Fruit fly (Drosophila melanogaster) whole organism, embryonic: ENCODE results near the gene Jupiter.

ENCODE experiments used
- Adf1 ChIP-seq: fragments of 200-800 bp; sonication (Bioruptor generic); IDR thresholded peaks from 2 replicates; pipeline ENCODE4 v1.3.6; 2022; ENCODE audit warnings: missing biosample characterization, missing genetic modification characterization
- BtbVII ChIP-seq: fragments of 200-800 bp; sonication (Bioruptor generic); optimal IDR thresholded peaks from 3 replicates; lab custom pipeline; 2017; ENCODE audit warnings: missing biosample characterization, mild to moderate bottlenecking, missing genetic modification characterization
- CG10267 ChIP-seq: fragments of 200-800 bp; sonication (Bioruptor generic); optimal IDR thresholded peaks from 2 replicates; lab custom pipeline; 2018; ENCODE audit warnings: missing biosample characterization, mild to moderate bottlenecking, missing genetic modification characterization, moderate library complexity
- CG10431 ChIP-seq: fragments of 200-800 bp; sonication (Bioruptor generic); optimal IDR thresholded peaks from 3 replicates; lab custom pipeline; 2018; ENCODE audit warnings: missing biosample characterization, mild to moderate bottlenecking, missing genetic modification characterization
- CG12659 ChIP-seq: fragments of 200-800 bp; sonication (Bioruptor generic); optimal IDR thresholded peaks from 3 replicates; lab custom pipeline; 2017; ENCODE audit warnings: mild to moderate bottlenecking, missing biosample characterization, missing genetic modification reagents, missing genetic modification characterization
- CG13287 ChIP-seq: fragments of 200-800 bp; sonication (Bioruptor generic); IDR thresholded peaks from 2 replicates; pipeline ENCODE4 v1.3.6; 2022; ENCODE audit warnings: missing biosample characterization, missing genetic modification characterization; ENCODE audit not compliant: partially characterized antibody
- CG14710 ChIP-seq: fragments of 200-800 bp; sonication (Bioruptor generic); optimal IDR thresholded peaks from 3 replicates; lab custom pipeline; 2019; ENCODE audit warnings: missing biosample characterization, mild to moderate bottlenecking, missing genetic modification characterization, moderate library complexity
- CG14860 ChIP-seq: fragments of 200-800 bp; sonication (Bioruptor generic); IDR thresholded peaks from 3 replicates; pipeline ENCODE4 v1.3.6; 2022; ENCODE audit warnings: missing biosample characterization, missing genetic modification characterization; ENCODE audit not compliant: partially characterized antibody
- CG1603 ChIP-seq: fragments of 200-800 bp; sonication (Bioruptor generic); optimal IDR thresholded peaks from 2 replicates; lab custom pipeline; 2019; ENCODE audit warnings: missing biosample characterization, mild to moderate bottlenecking, missing genetic modification characterization, moderate library complexity
- CG16813 ChIP-seq: fragments of 200-800 bp; sonication (Bioruptor generic); IDR thresholded peaks from 3 replicates; pipeline ENCODE4 v1.3.6; 2022; ENCODE audit warnings: missing biosample characterization, missing genetic modification characterization; ENCODE audit not compliant: partially characterized antibody
- CG2116 ChIP-seq: fragments of 200-800 bp; sonication (Bioruptor generic); optimal IDR thresholded peaks from 3 replicates; lab custom pipeline; 2018; ENCODE audit warnings: missing biosample characterization, mild to moderate bottlenecking, missing genetic modification characterization
- CG2202 ChIP-seq: fragments of 200-800 bp; sonication (Bioruptor generic); optimal IDR thresholded peaks from 2 replicates; lab custom pipeline; 2018; ENCODE audit warnings: missing biosample characterization, mild to moderate bottlenecking, missing genetic modification characterization
- CG30020 ChIP-seq: fragments of 200-800 bp; optimal IDR thresholded peaks from 2 replicates; lab custom pipeline; 2019; ENCODE audit warnings: missing biosample characterization, mild to moderate bottlenecking, missing genetic modification characterization, moderate library complexity
- CG34224 ChIP-seq: fragments of 200-800 bp; sonication (Bioruptor generic); IDR thresholded peaks from 3 replicates; pipeline ENCODE4 v1.3.6; 2022; ENCODE audit warnings: missing biosample characterization, missing genetic modification characterization; ENCODE audit not compliant: partially characterized antibody
- CG4282 ChIP-seq: fragments of 200-800 bp; sonication (Bioruptor generic); optimal IDR thresholded peaks from 2 replicates; lab custom pipeline; 2016; ENCODE audit warnings: missing biosample characterization, missing genetic modification characterization
- CG4820 ChIP-seq: fragments of 200-800 bp; sonication (Bioruptor generic); optimal IDR thresholded peaks from 3 replicates; lab custom pipeline; 2016; ENCODE audit warnings: missing biosample characterization, missing genetic modification characterization
- CG4854 ChIP-seq: fragments of 200-800 bp; sonication (Bioruptor generic); optimal IDR thresholded peaks from 2 replicates; lab custom pipeline; 2016; ENCODE audit warnings: missing biosample characterization, missing genetic modification characterization, inconsistent platforms
- CG6791 ChIP-seq: fragments of 200-800 bp; sonication (Bioruptor generic); IDR thresholded peaks from 3 replicates; pipeline ENCODE4 v1.3.6; 2022; ENCODE audit warnings: missing biosample characterization, missing genetic modification characterization; ENCODE audit not compliant: partially characterized antibody
- CG9797 ChIP-seq: fragments of 200-800 bp; sonication (Bioruptor generic); optimal IDR thresholded peaks from 3 replicates; lab custom pipeline; 2018; ENCODE audit warnings: missing biosample characterization, mild to moderate bottlenecking, missing genetic modification characterization
- Camta ChIP-seq: fragments of 200-800 bp; sonication (Bioruptor generic); optimal IDR thresholded peaks from 2 replicates; lab custom pipeline; 2016; ENCODE audit warnings: missing biosample characterization, missing genetic modification characterization
- Dll ChIP-seq: fragments of 200-800 bp; sonication (Bioruptor generic); IDR thresholded peaks from 4 replicates; pipeline ENCODE4 v1.3.6; 2022; ENCODE audit warnings: missing biosample characterization, missing genetic modification characterization; ENCODE audit not compliant: partially characterized antibody
- Doc3 ChIP-seq: fragments of 200-800 bp; sonication (Bioruptor generic); IDR thresholded peaks from 3 replicates; pipeline ENCODE4 v1.3.6; 2022; ENCODE audit warnings: missing biosample characterization, missing genetic modification characterization; ENCODE audit not compliant: partially characterized antibody
- Dref ChIP-seq: fragments of 200-800 bp; sonication (Bioruptor generic); IDR thresholded peaks from 2 replicates; pipeline ENCODE4 v1.3.6; 2022; ENCODE audit warnings: missing biosample characterization, missing genetic modification characterization
- E2f2 ChIP-seq: fragments of 200-800 bp; sonication (Bioruptor generic); IDR thresholded peaks from 2 replicates; pipeline ENCODE4 v1.3.6; 2022; ENCODE audit warnings: missing biosample characterization, missing genetic modification characterization
- Ets65A ChIP-seq: fragments of 200-800 bp; sonication (Bioruptor generic); peaks from one replicate; lab custom pipeline; 2016; ENCODE audit warnings: missing biosample characterization, missing genetic modification characterization
- Ets97D ChIP-seq: fragments of 200-800 bp; sonication (Bioruptor generic); optimal IDR thresholded peaks from 3 replicates; lab custom pipeline; 2016; ENCODE audit warnings: missing biosample characterization, missing genetic modification characterization
- Gug ChIP-seq: fragments of 200-800 bp; sonication (Bioruptor generic); IDR thresholded peaks from 4 replicates; pipeline ENCODE4 v1.3.6; 2022; ENCODE audit warnings: missing biosample characterization, missing genetic modification characterization
- MTF-1 ChIP-seq: fragments of 200-800 bp; sonication (Bioruptor generic); optimal IDR thresholded peaks from 2 replicates; lab custom pipeline; 2018; ENCODE audit warnings: missing biosample characterization, mild to moderate bottlenecking, missing genetic modification characterization, borderline replicate concordance
- Myb ChIP-seq: fragments of 200-800 bp; sonication (Bioruptor generic); optimal IDR thresholded peaks from 2 replicates; lab custom pipeline; 2016; ENCODE audit warnings: missing biosample characterization, missing genetic modification characterization
- Nf-YB ChIP-seq: fragments of 200-800 bp; sonication (Bioruptor generic); optimal IDR thresholded peaks from 3 replicates; lab custom pipeline; 2019; ENCODE audit warnings: missing biosample characterization, mild to moderate bottlenecking, missing genetic modification characterization, moderate library complexity
- Pdp1 ChIP-seq, 2 experiments: fragments of 200-800 bp; sonication (Bioruptor generic); optimal IDR thresholded peaks; 3 replicates each; lab custom pipeline; 2016; ENCODE audit warnings: missing biosample characterization in 2 of 2, missing genetic modification characterization in 2 of 2, mild to moderate bottlenecking in 1 of 2, moderate library complexity in 1 of 2
- Sry-δ ChIP-seq: fragments of 200-800 bp; sonication (Bioruptor generic); optimal IDR thresholded peaks from 2 replicates; lab custom pipeline; 2016; ENCODE audit warnings: missing biosample characterization, missing genetic modification characterization
- ato ChIP-seq: fragments of 200-800 bp; sonication (Bioruptor generic); IDR thresholded peaks from 2 replicates; pipeline ENCODE4 v1.3.6; 2022; ENCODE audit warnings: missing biosample characterization, missing genetic modification characterization; ENCODE audit not compliant: partially characterized antibody
- corto ChIP-seq: fragments of 200-800 bp; sonication (Bioruptor generic); optimal IDR thresholded peaks from 2 replicates; lab custom pipeline; 2016; ENCODE audit warnings: missing biosample characterization, mild to moderate bottlenecking, missing genetic modification characterization, moderate library complexity
- crp ChIP-seq, 2 experiments: fragments of 200-800 bp; sonication (Bioruptor generic); optimal IDR thresholded peaks; 2 replicates in 1 of 2; 3 replicates in 1 of 2; lab custom pipeline; 2017; ENCODE audit warnings: missing biosample characterization in 2 of 2, missing genetic modification characterization in 2 of 2, mild to moderate bottlenecking in 1 of 2, moderate library complexity in 1 of 2
- emc ChIP-seq: fragments of 200-800 bp; sonication (Bioruptor generic); optimal IDR thresholded peaks from 2 replicates; lab custom pipeline; 2016; ENCODE audit warnings: missing biosample characterization, missing genetic modification characterization
- gce ChIP-seq: fragments of 200-800 bp; sonication (Bioruptor generic); IDR thresholded peaks from 3 replicates; pipeline ENCODE4 v1.3.6; 2022; ENCODE audit warnings: missing biosample characterization, missing genetic modification characterization
- gfzf ChIP-seq: fragments of 200-800 bp; sonication (Bioruptor generic); optimal IDR thresholded peaks from 2 replicates; lab custom pipeline; 2016; ENCODE audit warnings: missing biosample characterization, mild to moderate bottlenecking, missing genetic modification characterization, moderate library complexity
- onecut ChIP-seq: fragments of 200-800 bp; sonication (Bioruptor generic); IDR thresholded peaks from 2 replicates; pipeline ENCODE4 v1.3.6; 2022; ENCODE audit warnings: missing biosample characterization, missing genetic modification characterization
- pum ChIP-seq: fragments of 200-800 bp; sonication (Bioruptor generic); optimal IDR thresholded peaks from 2 replicates; lab custom pipeline; 2016; ENCODE audit warnings: missing biosample characterization, missing genetic modification characterization
- row ChIP-seq: fragments of 200-800 bp; sonication (Bioruptor generic); IDR thresholded peaks from 3 replicates; pipeline ENCODE4 v1.3.6; 2022; ENCODE audit warnings: missing biosample characterization, missing genetic modification characterization
- sens ChIP-seq: fragments of 200-800 bp; sonication (Bioruptor generic); peaks from one replicate; lab custom pipeline; 2016; ENCODE audit warnings: missing biosample characterization, missing genetic modification characterization
- slou ChIP-seq: fragments of 200-800 bp; sonication (Bioruptor generic); optimal IDR thresholded peaks from 3 replicates; lab custom pipeline; 2016; ENCODE audit warnings: missing biosample characterization, missing genetic modification characterization
- sna ChIP-seq: fragments of 200-800 bp; sonication (Bioruptor generic); IDR thresholded peaks from 2 replicates; pipeline ENCODE4 v1.3.6; 2022; ENCODE audit warnings: missing biosample characterization, missing genetic modification characterization; ENCODE audit not compliant: partially characterized antibody
- stwl ChIP-seq: fragments of 200-800 bp; sonication (Bioruptor generic); optimal IDR thresholded peaks from 3 replicates; lab custom pipeline; 2018; ENCODE audit warnings: missing biosample characterization, mild to moderate bottlenecking, missing genetic modification characterization, moderate library complexity
- trem ChIP-seq: fragments of 200-800 bp; optimal IDR thresholded peaks from 3 replicates; lab custom pipeline; 2019; ENCODE audit warnings: missing biosample characterization, mild to moderate bottlenecking, missing genetic modification characterization, moderate library complexity

Gene Jupiter

DNA sequence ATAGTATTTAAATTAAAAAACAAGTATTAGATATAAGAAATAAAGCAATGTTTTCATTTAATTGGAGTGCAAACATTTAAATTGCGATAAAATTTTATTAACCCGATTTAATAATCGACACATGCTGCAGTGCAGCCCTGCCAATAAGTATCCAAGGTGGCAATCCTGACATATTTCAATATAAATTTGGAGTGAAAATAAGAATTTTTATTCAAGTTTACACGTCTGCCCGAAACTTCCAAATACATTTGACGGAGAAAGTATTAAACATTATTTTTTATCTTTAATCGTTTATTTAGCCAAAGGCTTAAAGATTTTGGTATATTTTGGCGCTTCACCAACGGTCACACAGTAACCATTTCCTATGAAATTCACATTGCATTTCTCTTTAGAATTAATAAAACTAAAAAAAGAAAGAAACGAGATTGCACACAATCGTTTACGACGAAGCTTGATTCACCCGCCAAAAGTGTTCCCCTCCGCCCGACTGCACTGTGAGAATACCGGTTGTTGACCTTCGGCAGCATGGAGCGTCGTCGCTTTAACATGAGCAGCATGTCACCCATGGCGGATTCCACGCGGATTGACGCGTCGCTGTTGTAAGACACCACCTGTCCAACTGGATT is 8.8 kb upstream of the Jupiter start, which contains the start of gene CG14712 (continued):
- TF ChIP-seq MTF-1 (GFP tag; lab: Kevin White, UChicago): no peak
- TF ChIP-seq Nf-YB (GFP tag; lab: Kevin White, UChicago): no peak
- peak; percentile 84 for TF ChIP-seq stwl (tag; lab: Kevin White, UChicago)
- TF ChIP-seq CG10431: no peak
- no peak for TF ChIP-seq pum (GFP tag; lab: Kevin White, UChicago)

- TF ChIP-seq CG10267: no peak
- peak in 1 of 2 experiments; percentile 94 for TF ChIP-seq Pdp1 (GFP tag; optimal IDR thresholded peaks at IDR 0.05; lab: Kevin White, UChicago)
- TF ChIP-seq corto: no peak
- 0 out of 2 replicates have a peak, but pooled peaks have one; percentile 32 for TF ChIP-seq ato (GFP tag; lab: Robert Waterston, UW)
- TF ChIP-seq CG16813 (GFP tag; lab: Robert Waterston, UW): no peak
- no peak for TF ChIP-seq CG4854 (GFP tag; lab: Kevin White, UChicago)
- no peak for TF ChIP-seq Camta (GFP tag; lab: Kevin White, UChicago)
- peak; percentile 21 to 82 for TF ChIP-seq crp (GFP tag; optimal IDR thresholded peaks at IDR 0.05; lab: Kevin White, UChicago)
- TF ChIP-seq CG9797: peak; percentile 10
- TF ChIP-seq Myb (GFP tag; lab: Kevin White, UChicago): peak; percentile 41
- peak; percentile 45 for TF ChIP-seq gfzf (GFP tag; lab: Kevin White, UChicago)
- TF ChIP-seq Ets97D (GFP tag; lab: Kevin White, UChicago): peak; percentile 7
- TF ChIP-seq CG14860 (GFP tag; lab: Robert Waterston, UW): no peak
- TF ChIP-seq Gug (GFP tag; lab: Robert Waterston, UW): no peak
- no peak for TF ChIP-seq BtbVII (GFP tag; lab: Kevin White, UChicago)
- TF ChIP-seq CG2116 (GFP tag; lab: Kevin White, UChicago): peak; percentile 84
- TF ChIP-seq CG6791: 0 out of 3 replicates have a peak, but pooled peaks have one; percentile 30
- TF ChIP-seq CG12659 (GFP tag; lab: Kevin White, UChicago): peak; percentile 11
- TF ChIP-seq slou: no peak
- peak; percentile 69 for TF ChIP-seq sens (GFP tag; lab: Kevin White, UChicago)
- peak; percentile 59 for TF ChIP-seq stwl (tag; lab: Kevin White, UChicago)
- peak; percentile 3 for TF ChIP-seq Sry-δ (GFP tag; lab: Kevin White, UChicago)
- no peak for TF ChIP-seq CG2202
- peak; percentile 34 for TF ChIP-seq CG4820
- peak; percentile 49 for TF ChIP-seq Dref (GFP tag; lab: Robert Waterston, UW)
- TF ChIP-seq CG13287 (GFP tag; lab: Robert Waterston, UW): peak; percentile 49
- peak; percentile 0 for TF ChIP-seq CG30020
- TF ChIP-seq Doc3 (GFP tag; lab: Robert Waterston, UW): peak; percentile 26; the same call in 1 of the 3 replicates
- peak; percentile 55 for TF ChIP-seq E2f2 (GFP tag; lab: Robert Waterston, UW)
- TF ChIP-seq sna (GFP tag; lab: Robert Waterston, UW): peak; percentile 61; the same call in 1 of the 2 replicates
- peak; percentile 55 for TF ChIP-seq Ets65A (GFP tag; lab: Kevin White, UChicago)
- no peak for TF ChIP-seq emc (GFP tag; lab: Kevin White, UChicago)
- peak; percentile 34 for TF ChIP-seq CG1603 (tag; lab: Kevin White, UChicago)
- peak; percentile 59; the same call in 1 of the 4 replicates for TF ChIP-seq Dll (GFP tag; lab: Robert Waterston, UW)
- TF ChIP-seq gce (GFP tag; lab: Robert Waterston, UW): no peak
- TF ChIP-seq onecut (GFP tag; lab: Robert Waterston, UW): peak; percentile 68; the same call in 1 of the 2 replicates
- peak; percentile 21 for TF ChIP-seq trem (tag; lab: Kevin White, UChicago)
- TF ChIP-seq CG34224 (GFP tag; lab: Robert Waterston, UW): 0 out of 3 replicates have a peak, but pooled peaks have one; percentile 29
- TF ChIP-seq CG14710 (tag; lab: Kevin White, UChicago): peak; percentile 52
- no peak for TF ChIP-seq Adf1 (GFP tag; lab: Robert Waterston, UW)
- no peak for TF ChIP-seq CG4282
- peak; percentile 35; the same call in 1 of the 3 replicates for TF ChIP-seq row (GFP tag; lab: Robert Waterston, UW)
Observed at dm6 chr3R:11626571-11626970, 6.9 kb upstream of the Jupiter start, which contains the start of the genes CG6813 and CG18764. Gene CG6813, minus strand, starts transcription at chr3R:11626638. Gene CG18764, plus strand, starts transcription at chr3R:11626889.
